Worm (Caenorhabditis elegans): ENCODE measurements around the gene Y110A2AL.2.

- TF ChIP-seq lin-13 (GFP tag; optimal IDR thresholded peaks at IDR 0.05) (no peak), attf-4 (tag; optimal IDR thresholded peaks at IDR 0.05) (no peak), ceh-20 (GFP tag; IDR thresholded peaks at IDR 0.05) (no peak), daf-12 (tag; optimal IDR thresholded peaks at IDR 0.05) (no peak), unc-62 (GFP tag; optimal IDR thresholded peaks at IDR 0.05 in 1 of 2) (no peak), unc-62 (tag; optimal IDR thresholded peaks at IDR 0.05) (no peak), aha-1 (tag) (no peak), nhr-6 (tag; optimal IDR thresholded peaks at IDR 0.05) (no peak), lsy-2 (tag; optimal IDR thresholded peaks at IDR 0.05) (no peak), unc-130 (GFP tag; optimal IDR thresholded peaks at IDR 0.05) (no peak), snpc-4 (tag; optimal IDR thresholded peaks at IDR 0.05) (no peak), zfp-3 (GFP tag; conservative IDR thresholded peaks at IDR 0.05) (no peak), F37D6.2 (tag; optimal IDR thresholded peaks at IDR 0.05) (no peak), ceh-82 (tag; optimal IDR thresholded peaks at IDR 0.05) (no peak)
Measured at ce11 chrII:2830144-2830543, 37.7 kb upstream of the Y110A2AL.2 start.

All from whole organism, L4 larva.